Worm (Caenorhabditis elegans) whole organism, mixed stage, embryonic: ENCODE results near the gene C09E7.7.
A peak's percentile ranks its signal among the peaks of the same experiment; 100 is the strongest.

Experiments used
- M03D4.4 ChIP-seq: sonication (generic microtip); optimal IDR thresholded peaks from 2 replicates; lab custom pipeline; 2017; ENCODE audit warnings: mild to moderate bottlenecking, missing genetic modification characterization, missing compliant biosample characterization
- bed-3 ChIP-seq: fragments of 200-800 bp; sonication (Bioruptor generic); optimal IDR thresholded peaks from 3 replicates; lab custom pipeline; 2018; ENCODE audit warnings: mild to moderate bottlenecking, missing genetic modification characterization, moderate library complexity, missing compliant biosample characterization
- blmp-1 ChIP-seq: fragments of 150-350 bp; optimal IDR thresholded peaks from 2 replicates; lab custom pipeline; 2014; ENCODE audit warnings: missing biosample characterization, missing genetic modification characterization
- ceh-39 ChIP-seq: fragments of 150-350 bp; optimal IDR thresholded peaks from 2 replicates; lab custom pipeline; 2014; ENCODE audit warnings: missing biosample characterization, missing genetic modification characterization
- ceh-43 ChIP-seq: fragments of 200-800 bp; sonication (Bioruptor generic); optimal IDR thresholded peaks from 2 replicates; lab custom pipeline; 2018; ENCODE audit warnings: mild to moderate bottlenecking, missing genetic modification characterization, moderate library complexity, missing compliant biosample characterization
- ceh-83 ChIP-seq: fragments of 200-800 bp; sonication (Bioruptor generic); optimal IDR thresholded peaks from 2 replicates; lab custom pipeline; 2018; ENCODE audit warnings: mild to moderate bottlenecking, missing genetic modification characterization, missing compliant biosample characterization
- ces-1 ChIP-seq: fragments of 150-350 bp; optimal IDR thresholded peaks from 2 replicates; lab custom pipeline; 2014; ENCODE audit warnings: missing biosample characterization, missing genetic modification reagents, missing genetic modification characterization
- cnd-1 ChIP-seq: fragments of 200-800 bp; sonication (Bioruptor generic); optimal IDR thresholded peaks from 2 replicates; lab custom pipeline; 2018; ENCODE audit warnings: mild to moderate bottlenecking, missing genetic modification characterization, missing compliant biosample characterization
- drap-1 ChIP-seq: fragments of 200-800 bp; sonication (Bioruptor generic); optimal IDR thresholded peaks from 3 replicates; lab custom pipeline; 2018; ENCODE audit warnings: mild to moderate bottlenecking, missing genetic modification characterization, missing compliant biosample characterization
- elt-1 ChIP-seq: sonication (generic microtip); optimal IDR thresholded peaks from 2 replicates; lab custom pipeline; 2017; ENCODE audit warnings: missing genetic modification characterization, mild to moderate bottlenecking, missing compliant biosample characterization, antibody characterized with exemption, moderate library complexity, borderline replicate concordance; ENCODE audit not compliant: insufficient read depth
- elt-3 ChIP-seq: fragments of 150-350 bp; optimal IDR thresholded peaks from 2 replicates; lab custom pipeline; 2014; ENCODE audit warnings: missing biosample characterization, missing genetic modification characterization
- flh-1 ChIP-seq: fragments of 200-800 bp; sonication (Bioruptor generic); optimal IDR thresholded peaks from 2 replicates; lab custom pipeline; 2018; ENCODE audit warnings: mild to moderate bottlenecking, missing genetic modification characterization, moderate library complexity, missing compliant biosample characterization
- ham-2 ChIP-seq: fragments of 200-800 bp; sonication (Bioruptor generic); optimal IDR thresholded peaks from 2 replicates; lab custom pipeline; 2018; ENCODE audit warnings: mild to moderate bottlenecking, missing genetic modification characterization, missing compliant biosample characterization
- hlh-1 ChIP-seq: fragments of 150-350 bp; optimal IDR thresholded peaks from 2 replicates; lab custom pipeline; 2014; ENCODE audit warnings: missing biosample characterization, missing genetic modification reagents, missing genetic modification characterization
- lin-13 ChIP-seq: fragments of 150-350 bp; optimal IDR thresholded peaks from 2 replicates; lab custom pipeline; 2014; ENCODE audit warnings: missing biosample characterization, missing genetic modification characterization
- lin-32 ChIP-seq: fragments of 200-800 bp; sonication (Bioruptor generic); optimal IDR thresholded peaks from 2 replicates; lab custom pipeline; 2018; ENCODE audit warnings: mild to moderate bottlenecking, missing genetic modification characterization, missing compliant biosample characterization
- lsy-2 ChIP-seq: fragments of 150-350 bp; optimal IDR thresholded peaks from 2 replicates; lab custom pipeline; 2014; ENCODE audit warnings: missing biosample characterization, missing genetic modification characterization
- mab-5 ChIP-seq: fragments of 150-350 bp; optimal IDR thresholded peaks from 2 replicates; lab custom pipeline; 2014; ENCODE audit warnings: missing biosample characterization, missing genetic modification characterization
- mep-1 ChIP-seq: fragments of 150-350 bp; optimal IDR thresholded peaks from 2 replicates; lab custom pipeline; 2017; ENCODE audit warnings: missing biosample characterization, missing genetic modification reagents, missing genetic modification characterization, inconsistent platforms
- mls-2 ChIP-seq: sonication (generic microtip); optimal IDR thresholded peaks from 2 replicates; lab custom pipeline; 2016; ENCODE audit warnings: mild to moderate bottlenecking, missing genetic modification characterization, moderate library complexity, missing compliant biosample characterization
- nhr-12 ChIP-seq: fragments of 150-350 bp; optimal IDR thresholded peaks from 2 replicates; lab custom pipeline; 2014; ENCODE audit warnings: missing biosample characterization, missing genetic modification characterization
- nhr-2 ChIP-seq: fragments of 150-350 bp; optimal IDR thresholded peaks from 2 replicates; lab custom pipeline; 2014; ENCODE audit warnings: missing biosample characterization, missing genetic modification characterization
- nhr-237 ChIP-seq: fragments of 150-350 bp; optimal IDR thresholded peaks from 2 replicates; lab custom pipeline; 2014; ENCODE audit warnings: missing biosample characterization, missing genetic modification characterization
- nhr-28 ChIP-seq: fragments of 150-350 bp; optimal IDR thresholded peaks from 2 replicates; lab custom pipeline; 2014; ENCODE audit warnings: missing biosample characterization, missing genetic modification characterization
- nhr-76 ChIP-seq: sonication (generic microtip); optimal IDR thresholded peaks from 2 replicates; lab custom pipeline; 2017; ENCODE audit warnings: missing biosample characterization, missing genetic modification characterization
- pha-4 ChIP-seq: fragments of 150-350 bp; optimal IDR thresholded peaks from 2 replicates; lab custom pipeline; 2018; ENCODE audit warnings: missing biosample characterization, missing genetic modification reagents, missing genetic modification characterization
- sem-2 ChIP-seq: fragments of 200-800 bp; sonication (Bioruptor generic); optimal IDR thresholded peaks from 2 replicates; lab custom pipeline; 2018; ENCODE audit warnings: mild to moderate bottlenecking, missing genetic modification characterization, missing compliant biosample characterization
- snpc-4 ChIP-seq: fragments of 150-350 bp; optimal IDR thresholded peaks from 2 replicates; lab custom pipeline; 2014; ENCODE audit warnings: missing biosample characterization, missing genetic modification characterization
- sptf-1 ChIP-seq: sonication (generic microtip); optimal IDR thresholded peaks from 2 replicates; lab custom pipeline; 2017; ENCODE audit warnings: mild to moderate bottlenecking, missing genetic modification characterization, moderate library complexity, missing compliant biosample characterization
- tbx-8 ChIP-seq: fragments of 200-800 bp; sonication (Bioruptor generic); optimal IDR thresholded peaks from 2 replicates; lab custom pipeline; 2018; ENCODE audit warnings: mild to moderate bottlenecking, missing genetic modification characterization, moderate library complexity, missing compliant biosample characterization
- unc-120 ChIP-seq: sonication (generic microtip); optimal IDR thresholded peaks from 2 replicates; lab custom pipeline; 2017; ENCODE audit warnings: missing genetic modification characterization, missing compliant biosample characterization; ENCODE audit not compliant: poor library complexity, severe bottlenecking
- unc-39 ChIP-seq: fragments of 150-350 bp; optimal IDR thresholded peaks from 2 replicates; lab custom pipeline; 2014; ENCODE audit warnings: missing biosample characterization, missing genetic modification characterization
- unc-62 ChIP-seq: fragments of 150-350 bp; optimal IDR thresholded peaks from 2 replicates; lab custom pipeline; 2014; ENCODE audit warnings: missing biosample characterization, missing genetic modification reagents, missing genetic modification characterization
- zip-8 ChIP-seq: fragments of 150-350 bp; optimal IDR thresholded peaks from 2 replicates; lab custom pipeline; 2014; ENCODE audit warnings: missing biosample characterization, missing genetic modification characterization
- ztf-11 ChIP-seq: fragments of 150-350 bp; optimal IDR thresholded peaks from 2 replicates; lab custom pipeline; 2014; ENCODE audit warnings: missing biosample characterization, missing genetic modification characterization

The C09E7.7 gene

ce11 chrIII:6579398-6579797, 28.4 kb upstream of the C09E7.7 start, which contains the start of gene F27B3.8:
Gene F27B3.8 (plus strand): TSS chrIII:6579698.
- TF ChIP-seq drap-1 (no peak), sptf-1 (tag; lab: Kevin White, UChicago) (no peak), lsy-2 (tag; lab: Kevin White, UChicago) (no peak), elt-3 (tag; lab: Kevin White, UChicago) (no peak), nhr-76 (tag; lab: Kevin White, UChicago) (no peak), pha-4 (no peak), ceh-43 (GFP tag; lab: Kevin White, UChicago) (no peak), hlh-1 (no peak), flh-1 (GFP tag; lab: Kevin White, UChicago) (no peak)

- TF ChIP-seq bed-3 (GFP tag; lab: Kevin White, UChicago) (no peak), ceh-83 (GFP tag; lab: Kevin White, UChicago) (no peak)
Measured at ce11 chrIII:6578505-6578904, 27.5 kb upstream of the C09E7.7 start, which contains the start of gene F27B3.6. Gene F27B3.6 (minus strand): TSS chrIII:6578605.

ce11 chrIII:6577159-6577558, 26.1 kb upstream of the C09E7.7 start:
- no peak for TF ChIP-seq zip-8 (tag; lab: Kevin White, UChicago)
- TF ChIP-seq nhr-28, result no peak
- no peak for TF ChIP-seq sptf-1 (tag; lab: Kevin White, UChicago)
- no peak for TF ChIP-seq lin-32
- TF ChIP-seq pha-4, result no peak
- TF ChIP-seq nhr-12 (tag; lab: Kevin White, UChicago), result no peak
- no peak for TF ChIP-seq drap-1
- TF ChIP-seq unc-39, result no peak
- TF ChIP-seq flh-1 (GFP tag; lab: Kevin White, UChicago), result no peak
- no peak for TF ChIP-seq hlh-1
- TF ChIP-seq, all 35 proteins: peak for 0

ce11 chrIII:6558487-6558886, 7.4 kb upstream of the C09E7.7 start, which contains the start of gene C09E7.8:
Gene C09E7.8 (minus strand): TSS chrIII:6558587.
- no peak for TF ChIP-seq nhr-12 (tag; lab: Kevin White, UChicago)
- TF ChIP-seq lin-13 (tag; lab: Kevin White, UChicago), result no peak
- TF ChIP-seq sptf-1 (tag; lab: Kevin White, UChicago), result no peak
- TF ChIP-seq sem-2 (GFP tag; lab: Kevin White, UChicago), result no peak
- no peak for TF ChIP-seq nhr-2 (tag; lab: Kevin White, UChicago)
- TF ChIP-seq ces-1 (GFP tag; lab: Kevin White, UChicago), result no peak

ce11 chrIII:6536945-6537568, 14.0 kb downstream of the C09E7.7 start, which contains the start of gene C09E7.4:
Gene C09E7.4 (minus strand): TSS chrIII:6536995.
- TF ChIP-seq ztf-11 (tag; lab: Kevin White, UChicago) (no peak), ces-1 (GFP tag; lab: Kevin White, UChicago) (peak; percentile 40), unc-120 (tag; lab: Kevin White, UChicago) (peak; percentile 53), M03D4.4 (tag; lab: Kevin White, UChicago) (peak; percentile 45), elt-1 (tag; lab: Kevin White, UChicago) (no peak), blmp-1 (tag; lab: Kevin White, UChicago) (no peak), lin-13 (tag; lab: Kevin White, UChicago) (peak; percentile 35), snpc-4 (no peak), mab-5 (tag; lab: Kevin White, UChicago) (no peak), ceh-83 (GFP tag; lab: Kevin White, UChicago) (no peak), bed-3 (GFP tag; lab: Kevin White, UChicago) (no peak), sem-2 (GFP tag; lab: Kevin White, UChicago) (no peak), hlh-1 (no peak), tbx-8 (GFP tag; lab: Kevin White, UChicago) (no peak), cnd-1 (tag; lab: Kevin White, UChicago) (peak; percentile 59), elt-3 (tag; lab: Kevin White, UChicago) (no peak), lsy-2 (tag; lab: Kevin White, UChicago) (peak; percentile 17), nhr-2 (tag; lab: Kevin White, UChicago) (peak; percentile 34), mep-1 (tag; lab: Kevin White, UChicago) (peak; percentile 35), pha-4 (peak; percentile 66), ceh-43 (GFP tag; lab: Kevin White, UChicago) (no peak), nhr-12 (tag; lab: Kevin White, UChicago) (no peak), nhr-237 (tag; lab: Kevin White, UChicago) (no peak), lin-32 (peak; percentile 8), nhr-28 (no peak), sptf-1 (tag; lab: Kevin White, UChicago) (peak; percentile 61), nhr-76 (tag; lab: Kevin White, UChicago) (no peak), flh-1 (GFP tag; lab: Kevin White, UChicago) (no peak), unc-39 (no peak), drap-1 (peak; percentile 16), unc-62 (GFP tag; lab: Kevin White, UChicago) (peak; percentile 55), mls-2 (tag; lab: Kevin White, UChicago) (peak; percentile 67), ceh-39 (tag; lab: Kevin White, UChicago) (no peak), ham-2 (peak; percentile 5)
